Fruit fly (Drosophila melanogaster) whole organism, embryonic: Measurements from ENCODE around the gene Jupiter.

ENCODE experiments used
- Adf1 ChIP-seq: fragments of 200-800 bp; sonication (Bioruptor generic); IDR thresholded peaks from 2 replicates; pipeline ENCODE4 v1.3.6; 2022; ENCODE audit warnings: missing biosample characterization, missing genetic modification characterization
- B-H2 ChIP-seq: fragments of 200-800 bp; sonication (Bioruptor generic); optimal IDR thresholded peaks from 2 replicates; lab custom pipeline; 2018; ENCODE audit warnings: missing biosample characterization, mild to moderate bottlenecking, missing genetic modification characterization
- BEAF-32 ChIP-seq: fragments of 200-800 bp; sonication (Bioruptor generic); optimal IDR thresholded peaks from 3 replicates; lab custom pipeline; 2017; ENCODE audit warnings: missing biosample characterization, missing genetic modification characterization, mild to moderate bottlenecking, moderate library complexity, missing genetic modification reagents
- Bdp1 ChIP-seq: fragments of 200-800 bp; sonication (Bioruptor generic); optimal IDR thresholded peaks from 3 replicates; lab custom pipeline; 2016; ENCODE audit warnings: missing biosample characterization, missing genetic modification characterization
- CG10543 ChIP-seq: fragments of 200-800 bp; sonication (Bioruptor generic); optimal IDR thresholded peaks from 3 replicates; lab custom pipeline; 2017; ENCODE audit warnings: missing biosample characterization, mild to moderate bottlenecking, missing genetic modification characterization, moderate library complexity
- CG10959 ChIP-seq: fragments of 200-800 bp; sonication (Bioruptor generic); IDR thresholded peaks from 2 replicates; pipeline ENCODE4 v1.3.6; 2022; ENCODE audit warnings: missing biosample characterization, missing genetic modification characterization
- CG11723 ChIP-seq: fragments of 200-800 bp; sonication (Bioruptor generic); optimal IDR thresholded peaks from 2 replicates; lab custom pipeline; 2017; ENCODE audit warnings: missing biosample characterization, mild to moderate bottlenecking, missing genetic modification characterization
- CG13123 ChIP-seq: fragments of 200-800 bp; sonication (Bioruptor generic); optimal IDR thresholded peaks from 2 replicates; lab custom pipeline; 2016; ENCODE audit warnings: missing biosample characterization, missing genetic modification characterization
- CG14014 ChIP-seq: fragments of 200-800 bp; sonication (Bioruptor generic); IDR thresholded peaks from 2 replicates; pipeline ENCODE4 v1.3.6; 2022; ENCODE audit warnings: missing biosample characterization, missing genetic modification characterization
- CG16779 ChIP-seq: fragments of 200-800 bp; sonication (Bioruptor generic); IDR thresholded peaks from 2 replicates; pipeline ENCODE4 v1.3.6; 2022; ENCODE audit warnings: missing biosample characterization, missing genetic modification characterization
- CG17568 ChIP-seq: fragments of 200-800 bp; sonication (Bioruptor generic); optimal IDR thresholded peaks from 2 replicates; lab custom pipeline; 2018; ENCODE audit warnings: missing biosample characterization, mild to moderate bottlenecking, missing genetic modification characterization, moderate library complexity
- CG2678 ChIP-seq: fragments of 200-800 bp; sonication (Bioruptor generic); optimal IDR thresholded peaks from 3 replicates; lab custom pipeline; 2019; ENCODE audit warnings: missing biosample characterization, mild to moderate bottlenecking, missing genetic modification characterization, moderate library complexity
- CG42726 ChIP-seq: fragments of 200-800 bp; sonication (Bioruptor generic); IDR thresholded peaks from 2 replicates; pipeline ENCODE4 v1.3.6; 2022; ENCODE audit warnings: missing biosample characterization, missing genetic modification characterization; ENCODE audit not compliant: partially characterized antibody
- CG5180 ChIP-seq: fragments of 200-800 bp; sonication (Bioruptor generic); optimal IDR thresholded peaks from 3 replicates; lab custom pipeline; 2017; ENCODE audit warnings: missing biosample characterization, missing genetic modification characterization, mild to moderate bottlenecking, moderate library complexity, missing genetic modification reagents
- CG6175 ChIP-seq: fragments of 200-800 bp; sonication (Bioruptor generic); IDR thresholded peaks from 3 replicates; pipeline ENCODE4 v1.3.6; 2022; ENCODE audit warnings: missing biosample characterization, missing genetic modification characterization
- CG7271 ChIP-seq: fragments of 200-800 bp; sonication (Bioruptor generic); optimal IDR thresholded peaks from 2 replicates; lab custom pipeline; 2018; ENCODE audit warnings: missing biosample characterization, mild to moderate bottlenecking, missing genetic modification characterization, moderate library complexity
- CG7786 ChIP-seq: fragments of 200-800 bp; sonication (Bioruptor generic); optimal IDR thresholded peaks from 2 replicates; lab custom pipeline; 2016; ENCODE audit warnings: missing biosample characterization, missing genetic modification characterization
- CG7987 ChIP-seq: fragments of 200-800 bp; sonication (Bioruptor generic); optimal IDR thresholded peaks from 2 replicates; lab custom pipeline; 2018; ENCODE audit warnings: missing biosample characterization, mild to moderate bottlenecking, missing genetic modification characterization, moderate library complexity
- Elba2 ChIP-seq: fragments of 200-800 bp; sonication (Bioruptor generic); optimal IDR thresholded peaks from 3 replicates; lab custom pipeline; 2016; ENCODE audit warnings: missing biosample characterization, missing genetic modification characterization
- Fer1 ChIP-seq: fragments of 200-800 bp; sonication (Bioruptor generic); optimal IDR thresholded peaks from 2 replicates; lab custom pipeline; 2017; ENCODE audit warnings: missing biosample characterization, mild to moderate bottlenecking, missing genetic modification characterization
- Fer2 ChIP-seq: fragments of 200-800 bp; sonication (Bioruptor generic); optimal IDR thresholded peaks from 2 replicates; lab custom pipeline; 2018; ENCODE audit warnings: missing biosample characterization, mild to moderate bottlenecking, missing genetic modification characterization, moderate library complexity
- H15 ChIP-seq: fragments of 200-800 bp; sonication (Bioruptor generic); IDR thresholded peaks from 3 replicates; pipeline ENCODE4 v1.3.6; 2022; ENCODE audit warnings: missing biosample characterization, missing genetic modification characterization
- Hand ChIP-seq: fragments of 200-800 bp; sonication (Bioruptor generic); optimal IDR thresholded peaks from 2 replicates; lab custom pipeline; 2017; ENCODE audit warnings: mild to moderate bottlenecking, missing biosample characterization, missing genetic modification reagents, missing genetic modification characterization
- Hmr ChIP-seq: fragments of 200-800 bp; sonication (Bioruptor generic); optimal IDR thresholded peaks from 3 replicates; lab custom pipeline; 2017; ENCODE audit warnings: mild to moderate bottlenecking, missing biosample characterization, missing genetic modification reagents, missing genetic modification characterization
- Hr78 ChIP-seq, 2 experiments: fragments of 200-800 bp in 1 of 2; fragments of >200 bp in 1 of 2; sonication (Bioruptor generic) in 1 of 2; optimal IDR thresholded peaks; 2 replicates each; lab custom pipeline; 2017 to 2019; ENCODE audit warnings: missing biosample characterization in 2 of 2, missing genetic modification characterization in 2 of 2, mild to moderate bottlenecking in 1 of 2, moderate library complexity in 1 of 2
- Kr ChIP-seq: fragments of 200-800 bp; sonication (Bioruptor generic); optimal IDR thresholded peaks from 2 replicates; lab custom pipeline; 2017; ENCODE audit warnings: missing biosample characterization, mild to moderate bottlenecking, missing genetic modification characterization
- Oli ChIP-seq: fragments of 200-800 bp; sonication (Bioruptor generic); optimal IDR thresholded peaks from 2 replicates; lab custom pipeline; 2018; ENCODE audit warnings: missing biosample characterization, mild to moderate bottlenecking, missing genetic modification characterization, moderate library complexity
- Stat92E ChIP-seq, 3 experiments: fragments of >200 bp in 2 of 3; fragments of 200-800 bp in 1 of 3; sonication (Bioruptor generic) in 1 of 3; optimal IDR thresholded peaks; 2 replicates each; lab custom pipeline; 2017 to 2019; ENCODE audit warnings: missing biosample characterization in 3 of 3, missing genetic modification characterization in 3 of 3, mild to moderate bottlenecking in 1 of 3, moderate library complexity in 1 of 3
- abd-A ChIP-seq: fragments of 200-800 bp; sonication (Bioruptor generic); optimal IDR thresholded peaks from 3 replicates; lab custom pipeline; 2019; ENCODE audit warnings: missing biosample characterization, mild to moderate bottlenecking, missing genetic modification characterization, moderate library complexity
- ash1 ChIP-seq: fragments of 200-800 bp; sonication (Bioruptor generic); optimal IDR thresholded peaks from 2 replicates; lab custom pipeline; 2018; ENCODE audit warnings: missing biosample characterization, mild to moderate bottlenecking, missing genetic modification characterization
- bigmax ChIP-seq: fragments of 200-800 bp; sonication (Bioruptor generic); optimal IDR thresholded peaks from 2 replicates; lab custom pipeline; 2018; ENCODE audit warnings: missing biosample characterization, mild to moderate bottlenecking, missing genetic modification characterization
- danr ChIP-seq: fragments of 200-800 bp; sonication (Bioruptor generic); IDR thresholded peaks from 2 replicates; pipeline ENCODE4 v1.3.6; 2022; ENCODE audit warnings: missing biosample characterization, missing genetic modification characterization
- dm ChIP-seq: fragments of 200-800 bp; sonication (Bioruptor generic); optimal IDR thresholded peaks from 3 replicates; lab custom pipeline; 2016; ENCODE audit warnings: missing biosample characterization, missing genetic modification characterization
- gce ChIP-seq: fragments of 200-800 bp; sonication (Bioruptor generic); IDR thresholded peaks from 3 replicates; pipeline ENCODE4 v1.3.6; 2022; ENCODE audit warnings: missing biosample characterization, missing genetic modification characterization
- gcm ChIP-seq: fragments of 200-800 bp; sonication (Bioruptor generic); optimal IDR thresholded peaks from 2 replicates; lab custom pipeline; 2019; ENCODE audit warnings: missing biosample characterization, mild to moderate bottlenecking, missing genetic modification characterization, moderate library complexity
- ham ChIP-seq: fragments of 200-800 bp; sonication (Bioruptor generic); IDR thresholded peaks from 2 replicates; pipeline ENCODE4 v1.3.6; 2022; ENCODE audit warnings: missing biosample characterization, missing genetic modification characterization
- insv ChIP-seq, 2 experiments: fragments of 200-800 bp; sonication (Bioruptor generic); optimal IDR thresholded peaks; 3 replicates each; lab custom pipeline; 2016 to 2018; ENCODE audit warnings: missing biosample characterization in 2 of 2, missing genetic modification characterization in 2 of 2
- inv ChIP-seq: fragments of 200-800 bp; sonication (Bioruptor generic); IDR thresholded peaks from 2 replicates; pipeline ENCODE4 v1.3.6; 2022; ENCODE audit warnings: missing biosample characterization, missing genetic modification characterization; ENCODE audit not compliant: partially characterized antibody
- jing ChIP-seq: fragments of 200-800 bp; sonication (Bioruptor generic); optimal IDR thresholded peaks from 2 replicates; lab custom pipeline; 2018; ENCODE audit warnings: missing biosample characterization, mild to moderate bottlenecking, missing genetic modification characterization
- kah ChIP-seq: fragments of 200-800 bp; sonication (Bioruptor generic); optimal IDR thresholded peaks from 2 replicates; lab custom pipeline; 2018; ENCODE audit warnings: missing biosample characterization, mild to moderate bottlenecking, missing genetic modification characterization
- kni ChIP-seq: fragments of 200-800 bp; sonication (Bioruptor generic); optimal IDR thresholded peaks from 3 replicates; lab custom pipeline; 2017; ENCODE audit warnings: mild to moderate bottlenecking, missing biosample characterization, missing genetic modification reagents, missing genetic modification characterization
- lab ChIP-seq: fragments of 200-800 bp; sonication (Bioruptor generic); optimal IDR thresholded peaks from 3 replicates; lab custom pipeline; 2017; ENCODE audit warnings: missing biosample characterization, missing genetic modification characterization, mild to moderate bottlenecking, moderate library complexity, missing genetic modification reagents
- nom ChIP-seq: fragments of 200-800 bp; sonication (Bioruptor generic); optimal IDR thresholded peaks from 2 replicates; lab custom pipeline; 2017; ENCODE audit warnings: missing biosample characterization, missing genetic modification characterization, mild to moderate bottlenecking, moderate library complexity, missing genetic modification reagents
- pfk ChIP-seq: fragments of 200-800 bp; sonication (Bioruptor generic); optimal IDR thresholded peaks from 2 replicates; lab custom pipeline; 2018; ENCODE audit warnings: missing biosample characterization, mild to moderate bottlenecking, missing genetic modification characterization, moderate library complexity
- sr ChIP-seq: fragments of 200-800 bp; sonication (Bioruptor generic); IDR thresholded peaks from 3 replicates; pipeline ENCODE4 v1.3.6; 2022; ENCODE audit warnings: missing biosample characterization, missing genetic modification characterization
- toy ChIP-seq: fragments of 200-800 bp; sonication (Bioruptor generic); IDR thresholded peaks from 2 replicates; pipeline ENCODE4 v1.3.6; 2022; ENCODE audit warnings: missing biosample characterization, missing genetic modification characterization
- ttk ChIP-seq: fragments of 200-800 bp; sonication (Bioruptor generic); IDR thresholded peaks from 2 replicates; pipeline ENCODE4 v2.1.2; 2022; ENCODE audit warnings: missing biosample characterization, missing genetic modification characterization

Gene Jupiter

dm6 chr3R:11648356-11649355 is 28.9 kb upstream of the Jupiter start (continued):
- TF ChIP-seq ham (GFP tag; lab: Robert Waterston, UW) (no peak), danr (GFP tag; lab: Robert Waterston, UW) (no peak), kni (GFP tag; lab: Kevin White, UChicago) (no peak), B-H2 (GFP tag; lab: Kevin White, UChicago) (no peak), toy (GFP tag; lab: Robert Waterston, UW) (no peak), CG10959 (GFP tag; lab: Robert Waterston, UW) (no peak), H15 (GFP tag; lab: Robert Waterston, UW) (no peak), jing (GFP tag; lab: Kevin White, UChicago) (no peak), CG17568 (GFP tag; lab: Kevin White, UChicago) (no peak), BEAF-32 (GFP tag; lab: Kevin White, UChicago) (no peak), CG10543 (no peak), Oli (tag; lab: Kevin White, UChicago) (no peak), Hand (GFP tag; lab: Kevin White, UChicago) (no peak), nom (GFP tag; lab: Kevin White, UChicago) (no peak), CG11723 (GFP tag; lab: Kevin White, UChicago) (no peak), ash1 (GFP tag; lab: Kevin White, UChicago) (peak; percentile 25), gce (GFP tag; lab: Robert Waterston, UW) (no peak), Elba2 (GFP tag; lab: Kevin White, UChicago) (peak; percentile 98), bigmax (GFP tag; lab: Kevin White, UChicago) (no peak), Fer2 (no peak), Adf1 (no peak), CG7271 (tag; lab: Kevin White, UChicago) (no peak), Hr78 (GFP tag; optimal IDR thresholded peaks at IDR 0.05; lab: Kevin White, UChicago) (peak in 1 of 2 experiments; percentile 48), CG14014 (GFP tag; lab: Robert Waterston, UW) (no peak), inv (GFP tag; lab: Robert Waterston, UW) (no peak), Hmr (GFP tag; lab: Kevin White, UChicago) (peak; percentile 21), sr (GFP tag; lab: Robert Waterston, UW) (peak; percentile 88), CG5180 (GFP tag; lab: Kevin White, UChicago) (peak; percentile 35), gcm (GFP tag; lab: Kevin White, UChicago) (no peak), Kr (GFP tag; lab: Kevin White, UChicago) (no peak), insv (GFP tag; optimal IDR thresholded peaks at IDR 0.05; lab: Kevin White, UChicago) (peak; percentile 67 to 94), Stat92E (GFP tag; optimal IDR thresholded peaks at IDR 0.05; lab: Kevin White, UChicago) (no peak), CG2678 (tag; lab: Kevin White, UChicago) (no peak), CG6175 (GFP tag; lab: Robert Waterston, UW) (peak; percentile 53; the same call in 1 of the 3 replicates), CG7786 (GFP tag; lab: Kevin White, UChicago) (no peak), Fer1 (GFP tag; lab: Kevin White, UChicago) (peak; percentile 33), pfk (GFP tag; lab: Kevin White, UChicago) (no peak), CG42726 (GFP tag; lab: Robert Waterston, UW) (no peak), CG16779 (GFP tag; lab: Robert Waterston, UW) (0 out of 2 replicates have a peak, but pooled peaks have one; percentile 31), CG13123 (GFP tag; lab: Kevin White, UChicago) (no peak), ttk (GFP tag; lab: Robert Waterston, UW) (no peak), kah (GFP tag; lab: Kevin White, UChicago) (no peak), abd-A (tag; lab: Kevin White, UChicago) (peak; percentile 67), lab (GFP tag; lab: Kevin White, UChicago) (no peak), Bdp1 (GFP tag; lab: Kevin White, UChicago) (no peak), CG7987 (no peak), dm (GFP tag; lab: Kevin White, UChicago) (no peak)
